Fruit fly (Drosophila melanogaster): ENCODE measurements around the gene Tsf1.

dm6 chrX:18409938-18410337, 23.1 kb downstream of the Tsf1 start, which contains the start of gene Nt5b:
- TF ChIP-seq Crg-1 (GFP tag; optimal IDR thresholded peaks at IDR 0.05) = no peak
- TF ChIP-seq Clk (GFP tag; optimal IDR thresholded peaks at IDR 0.05) = no peak
- no peak for TF ChIP-seq CG33017 (tag; optimal IDR thresholded peaks at IDR 0.05)
- TF ChIP-seq CG7045 (GFP tag; optimal IDR thresholded peaks at IDR 0.05) = no peak
- no peak for TF ChIP-seq pad (GFP tag; optimal IDR thresholded peaks at IDR 0.05)
- no peak for TF ChIP-seq CG5204 (GFP tag; optimal IDR thresholded peaks at IDR 0.05)
- TF ChIP-seq kay (GFP tag; ENCODE audit: borderline replicate concordance) = no peak
- TF ChIP-seq Mnt (GFP tag; optimal IDR thresholded peaks at IDR 0.05) = no peak
